Worm (Caenorhabditis elegans): ENCODE data around the gene Y116A8C.467.
A peak's percentile ranks its signal among the peaks of the same experiment; 100 is the strongest.

Gene Y116A8C.467

ce11 chrIV:17105578-17105977 is 42.0 kb upstream of the Y116A8C.467 start:
- TF ChIP-seq ama-1 (optimal IDR thresholded peaks at IDR 0.05) (no peak), ceh-24 (tag; optimal IDR thresholded peaks at IDR 0.05) (no peak), syd-9 (tag; optimal IDR thresholded peaks at IDR 0.05) (no peak), ceh-19 (GFP tag; optimal IDR thresholded peaks at IDR 0.05) (no peak), ceh-6 (GFP tag; optimal IDR thresholded peaks at IDR 0.05) (no peak), K02D7.2 (tag; optimal IDR thresholded peaks at IDR 0.05) (no peak), hlh-8 (tag; optimal IDR thresholded peaks at IDR 0.05) (no peak), ceh-9 (tag; optimal IDR thresholded peaks at IDR 0.05) (no peak), sdc-2 (tag; optimal IDR thresholded peaks at IDR 0.05) (no peak), hlh-6 (tag; optimal IDR thresholded peaks at IDR 0.05) (no peak), npax-4 (tag; optimal IDR thresholded peaks at IDR 0.05) (no peak), ahr-1 (tag; optimal IDR thresholded peaks at IDR 0.05) (no peak), pqm-1 (tag; optimal IDR thresholded peaks at IDR 0.05) (no peak), sox-2 (GFP tag; IDR thresholded peaks at IDR 0.05) (no peak)

- no peak for TF ChIP-seq F13H6.1 (tag; optimal IDR thresholded peaks at IDR 0.05)
- TF ChIP-seq nfya-1 (tag; optimal IDR thresholded peaks at IDR 0.05), result peak; percentile 94
- TF ChIP-seq ceh-14 (tag; optimal IDR thresholded peaks at IDR 0.05), result no peak
Measured at ce11 chrIV:17104157-17104872, 40.7 kb upstream of the Y116A8C.467 start.

ce11 chrIV:17103615-17104014 is 40.0 kb upstream of the Y116A8C.467 start, which contains the start of gene Y116A8C.30:
TSS of gene Y116A8C.30 (minus strand) at chrIV:17103715.
- TF ChIP-seq elt-4 (tag; optimal IDR thresholded peaks at IDR 0.05), result no peak
- TF ChIP-seq fax-1 (tag; optimal IDR thresholded peaks at IDR 0.05), result no peak
- no peak for TF ChIP-seq ceh-34 (tag; optimal IDR thresholded peaks at IDR 0.05)
- TF ChIP-seq unc-86 (tag; optimal IDR thresholded peaks at IDR 0.05), result no peak
- TF ChIP-seq ztf-16 (tag; optimal IDR thresholded peaks at IDR 0.05), result no peak
- TF ChIP-seq pros-1 (tag; optimal IDR thresholded peaks at IDR 0.05), result no peak
- no peak for TF ChIP-seq zip-5 (tag; optimal IDR thresholded peaks at IDR 0.05)
- no peak for TF ChIP-seq pag-3 (tag; optimal IDR thresholded peaks at IDR 0.05; ENCODE audit: borderline replicate concordance)

DNA sequence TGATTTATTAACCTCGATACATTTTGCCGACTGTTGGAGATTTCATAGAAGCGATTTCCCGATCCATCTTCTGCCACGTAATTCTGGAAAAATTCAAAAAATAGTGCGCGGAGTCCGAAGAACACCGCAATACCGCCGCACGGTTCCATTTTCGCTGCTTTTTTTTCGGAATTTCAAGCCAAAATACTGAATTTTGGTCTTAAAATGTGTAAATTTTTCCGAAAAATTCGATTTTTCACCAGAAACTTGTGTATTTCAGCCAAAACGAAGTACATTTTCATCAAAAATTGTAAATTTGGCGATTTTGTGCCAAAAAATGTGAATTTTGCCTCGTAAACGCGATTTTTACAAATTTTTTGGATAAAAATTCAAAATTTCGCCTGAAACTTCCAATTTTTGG is 39.5 kb upstream of the Y116A8C.467 start:
- TF ChIP-seq C08G9.2 (tag; optimal IDR thresholded peaks at IDR 0.05) (no peak), eyg-1 (tag; optimal IDR thresholded peaks at IDR 0.05) (no peak), T23F11.4 (GFP tag; optimal IDR thresholded peaks at IDR 0.05) (no peak), ama-1 (optimal IDR thresholded peaks at IDR 0.05) (no peak), che-1 (tag; optimal IDR thresholded peaks at IDR 0.05) (no peak)

DNA sequence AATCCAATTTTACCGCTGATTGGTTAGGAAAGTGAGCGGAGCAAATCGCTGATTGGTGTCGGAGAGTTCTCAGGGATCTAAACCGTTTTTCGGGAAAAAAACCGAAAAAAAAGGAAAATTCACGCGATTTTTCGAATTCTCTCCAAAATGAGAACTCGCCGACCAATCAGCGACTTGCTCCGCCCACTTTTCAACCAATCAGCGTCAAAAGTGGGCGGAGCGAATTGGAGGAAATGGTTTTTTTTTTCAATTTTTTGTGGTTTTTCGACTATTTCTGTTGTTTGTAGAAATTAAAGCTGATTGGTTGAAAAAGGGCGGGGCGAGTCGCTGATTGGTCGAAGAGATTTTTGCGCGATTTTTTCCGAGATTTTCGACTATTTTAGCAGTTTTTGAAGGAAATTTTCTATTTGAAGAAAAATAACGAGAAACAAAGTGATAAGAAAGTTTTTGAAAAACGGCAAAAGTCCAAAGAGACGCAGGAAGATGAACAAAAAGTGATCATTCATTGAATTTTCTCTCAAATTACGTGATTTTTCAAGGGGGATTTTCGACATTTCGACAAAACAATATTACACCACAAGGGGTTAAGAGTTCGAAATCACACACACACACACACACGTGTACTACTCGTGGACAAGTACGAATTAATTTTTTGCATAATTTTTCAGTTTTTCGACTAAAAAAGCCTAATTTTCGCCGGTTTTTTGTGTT is 37.2 kb upstream of the Y116A8C.467 start:
- TF ChIP-seq fax-1 (tag; optimal IDR thresholded peaks at IDR 0.05) (no peak), dve-1 (tag; optimal IDR thresholded peaks at IDR 0.05) (no peak), odd-2 (tag; optimal IDR thresholded peaks at IDR 0.05) (no peak), nfya-1 (tag; optimal IDR thresholded peaks at IDR 0.05) (peak; percentile 92)

- no peak for TF ChIP-seq ceh-14 (tag; optimal IDR thresholded peaks at IDR 0.05)
- TF ChIP-seq pha-2 (tag; optimal IDR thresholded peaks at IDR 0.05), result no peak
- TF ChIP-seq unc-3 (GFP tag; conservative IDR thresholded peaks at IDR 0.05), result no peak
- TF ChIP-seq unc-3 (tag; optimal IDR thresholded peaks at IDR 0.05), result no peak
- no peak for TF ChIP-seq dmd-4 (tag; optimal IDR thresholded peaks at IDR 0.05; ENCODE audit: borderline replicate concordance)
- TF ChIP-seq ceh-9 (tag; optimal IDR thresholded peaks at IDR 0.05), result no peak
- TF ChIP-seq elt-2 (tag; optimal IDR thresholded peaks at IDR 0.05), result no peak
- no peak for TF ChIP-seq sox-4 (tag; optimal IDR thresholded peaks at IDR 0.05)
- TF ChIP-seq hlh-8 (tag; optimal IDR thresholded peaks at IDR 0.05), result no peak
- no peak for TF ChIP-seq ceh-30 (tag; optimal IDR thresholded peaks at IDR 0.05)
- TF ChIP-seq Y22D7AL.16 (tag; optimal IDR thresholded peaks at IDR 0.05), result no peak
- no peak for TF ChIP-seq lin-11 (tag; optimal IDR thresholded peaks at IDR 0.05)
- no peak for TF ChIP-seq hlh-15 (tag; optimal IDR thresholded peaks at IDR 0.05)
- TF ChIP-seq syd-9 (tag; optimal IDR thresholded peaks at IDR 0.05), result no peak
- no peak for TF ChIP-seq K09A11.1 (tag; optimal IDR thresholded peaks at IDR 0.05; ENCODE audit: insufficient read depth)
- no peak for TF ChIP-seq ceh-6 (GFP tag; optimal IDR thresholded peaks at IDR 0.05)
- no peak for TF ChIP-seq npax-4 (tag; optimal IDR thresholded peaks at IDR 0.05)
Measured at ce11 chrIV:17100148-17100547, 36.5 kb upstream of the Y116A8C.467 start, which contains the start of gene bca-2. TSS of gene bca-2 (minus strand) at chrIV:17100248.

All from whole organism, late embryonic.